Fruit fly (Drosophila melanogaster) whole organism, embryonic: ENCODE measurements around the gene hry.

Experiments used
- Atf3 ChIP-seq: fragments of 200-800 bp; sonication (Bioruptor generic); optimal IDR thresholded peaks from 3 replicates; lab custom pipeline; 2016; ENCODE audit warnings: missing biosample characterization, missing genetic modification characterization
- Bgb ChIP-seq: fragments of 200-800 bp; sonication (Bioruptor generic); IDR thresholded peaks from 2 replicates; pipeline ENCODE4 v1.3.6; 2022; ENCODE audit warnings: missing biosample characterization, missing genetic modification characterization; ENCODE audit not compliant: partially characterized antibody
- BtbVII ChIP-seq: fragments of 200-800 bp; sonication (Bioruptor generic); optimal IDR thresholded peaks from 3 replicates; lab custom pipeline; 2017; ENCODE audit warnings: missing biosample characterization, mild to moderate bottlenecking, missing genetic modification characterization
- CG10267 ChIP-seq: fragments of 200-800 bp; sonication (Bioruptor generic); optimal IDR thresholded peaks from 2 replicates; lab custom pipeline; 2018; ENCODE audit warnings: missing biosample characterization, mild to moderate bottlenecking, missing genetic modification characterization, moderate library complexity
- CG10543 ChIP-seq: fragments of 200-800 bp; sonication (Bioruptor generic); optimal IDR thresholded peaks from 3 replicates; lab custom pipeline; 2017; ENCODE audit warnings: missing biosample characterization, mild to moderate bottlenecking, missing genetic modification characterization, moderate library complexity
- CG12744 ChIP-seq: fragments of 200-800 bp; sonication (Bioruptor generic); optimal IDR thresholded peaks from 2 replicates; lab custom pipeline; 2016; ENCODE audit warnings: missing biosample characterization, missing genetic modification characterization
- CG12769 ChIP-seq: fragments of 200-800 bp; sonication (Bioruptor generic); optimal IDR thresholded peaks from 2 replicates; lab custom pipeline; 2019; ENCODE audit warnings: missing biosample characterization, mild to moderate bottlenecking, missing genetic modification characterization, moderate library complexity
- CG14860 ChIP-seq: fragments of 200-800 bp; sonication (Bioruptor generic); IDR thresholded peaks from 3 replicates; pipeline ENCODE4 v1.3.6; 2022; ENCODE audit warnings: missing biosample characterization, missing genetic modification characterization; ENCODE audit not compliant: partially characterized antibody
- CG2199 ChIP-seq: fragments of 200-800 bp; sonication (Bioruptor generic); IDR thresholded peaks from 3 replicates; pipeline ENCODE4 v1.3.6; 2022; ENCODE audit warnings: missing biosample characterization, missing genetic modification characterization
- CG42726 ChIP-seq: fragments of 200-800 bp; sonication (Bioruptor generic); IDR thresholded peaks from 2 replicates; pipeline ENCODE4 v1.3.6; 2022; ENCODE audit warnings: missing biosample characterization, missing genetic modification characterization; ENCODE audit not compliant: partially characterized antibody
- CG6791 ChIP-seq: fragments of 200-800 bp; sonication (Bioruptor generic); IDR thresholded peaks from 3 replicates; pipeline ENCODE4 v1.3.6; 2022; ENCODE audit warnings: missing biosample characterization, missing genetic modification characterization; ENCODE audit not compliant: partially characterized antibody
- CG8281 ChIP-seq: fragments of 200-800 bp; sonication (Bioruptor generic); optimal IDR thresholded peaks from 2 replicates; lab custom pipeline; 2018; ENCODE audit warnings: missing biosample characterization, mild to moderate bottlenecking, missing genetic modification characterization, moderate library complexity
- CG8290 ChIP-seq, 3 experiments: fragments of 200-800 bp; sonication (Bioruptor generic); optimal IDR thresholded peaks; 2 replicates each; lab custom pipeline; 2016 to 2019; ENCODE audit warnings: missing biosample characterization in 3 of 3, missing genetic modification characterization in 3 of 3, mild to moderate bottlenecking in 2 of 3, moderate library complexity in 1 of 3
- CTCF ChIP-seq: fragments of 200-800 bp; sonication (Bioruptor generic); optimal IDR thresholded peaks from 2 replicates; lab custom pipeline; 2017; ENCODE audit warnings: missing biosample characterization, mild to moderate bottlenecking, missing genetic modification characterization, moderate library complexity
- Deaf1 ChIP-seq: fragments of 200-800 bp; optimal IDR thresholded peaks from 3 replicates; lab custom pipeline; 2019; ENCODE audit warnings: missing biosample characterization, mild to moderate bottlenecking, missing genetic modification characterization, moderate library complexity
- Dp ChIP-seq: fragments of 200-800 bp; sonication (Bioruptor generic); optimal IDR thresholded peaks from 2 replicates; lab custom pipeline; 2018; ENCODE audit warnings: missing biosample characterization, mild to moderate bottlenecking, missing genetic modification characterization, moderate library complexity
- Eip74EF ChIP-seq, 2 experiments: fragments of 200-800 bp in 1 of 2; fragments of >200 bp in 1 of 2; sonication (Bioruptor generic) in 1 of 2; optimal IDR thresholded peaks; 2 replicates each; lab custom pipeline; 2017 to 2019; ENCODE audit warnings: missing biosample characterization in 2 of 2, missing genetic modification characterization in 2 of 2, mild to moderate bottlenecking in 1 of 2, moderate library complexity in 1 of 2
- Fer2 ChIP-seq: fragments of 200-800 bp; sonication (Bioruptor generic); optimal IDR thresholded peaks from 2 replicates; lab custom pipeline; 2018; ENCODE audit warnings: missing biosample characterization, mild to moderate bottlenecking, missing genetic modification characterization, moderate library complexity
- Lhr ChIP-seq: fragments of 200-800 bp; sonication (Bioruptor generic); optimal IDR thresholded peaks from 3 replicates; lab custom pipeline; 2017; ENCODE audit warnings: mild to moderate bottlenecking, missing biosample characterization, missing genetic modification reagents, missing genetic modification characterization
- Mes4 ChIP-seq: fragments of 200-800 bp; sonication (Bioruptor generic); optimal IDR thresholded peaks from 2 replicates; lab custom pipeline; 2016; ENCODE audit warnings: missing biosample characterization, missing genetic modification characterization
- Myb ChIP-seq: fragments of 200-800 bp; sonication (Bioruptor generic); optimal IDR thresholded peaks from 2 replicates; lab custom pipeline; 2016; ENCODE audit warnings: missing biosample characterization, missing genetic modification characterization
- Opbp ChIP-seq: fragments of 200-800 bp; sonication (Bioruptor generic); IDR thresholded peaks from 3 replicates; pipeline ENCODE4 v1.3.6; 2022; ENCODE audit warnings: missing biosample characterization, missing genetic modification characterization; ENCODE audit not compliant: partially characterized antibody
- Pdp1 ChIP-seq, 2 experiments: fragments of 200-800 bp; sonication (Bioruptor generic); optimal IDR thresholded peaks; 3 replicates each; lab custom pipeline; 2016; ENCODE audit warnings: missing biosample characterization in 2 of 2, missing genetic modification characterization in 2 of 2, mild to moderate bottlenecking in 1 of 2, moderate library complexity in 1 of 2
- Scr ChIP-seq: fragments of 200-800 bp; sonication (Bioruptor generic); IDR thresholded peaks from 2 replicates; pipeline ENCODE4 v1.3.6; 2022; ENCODE audit warnings: missing biosample characterization, missing genetic modification characterization; ENCODE audit not compliant: partially characterized antibody
- Six4 ChIP-seq: fragments of 200-800 bp; sonication (Bioruptor generic); optimal IDR thresholded peaks from 2 replicates; lab custom pipeline; 2016; ENCODE audit warnings: missing biosample characterization, missing genetic modification characterization
- Stat92E ChIP-seq, 3 experiments: fragments of >200 bp in 2 of 3; fragments of 200-800 bp in 1 of 3; sonication (Bioruptor generic) in 1 of 3; optimal IDR thresholded peaks; 2 replicates each; lab custom pipeline; 2017 to 2019; ENCODE audit warnings: missing biosample characterization in 3 of 3, missing genetic modification characterization in 3 of 3, mild to moderate bottlenecking in 1 of 3, moderate library complexity in 1 of 3
- amos ChIP-seq: fragments of 200-800 bp; sonication (Bioruptor generic); IDR thresholded peaks from 2 replicates; pipeline ENCODE4 v1.3.6; 2022; ENCODE audit warnings: missing biosample characterization, missing genetic modification characterization; ENCODE audit not compliant: partially characterized antibody
- ara ChIP-seq: fragments of 200-800 bp; sonication (Bioruptor generic); IDR thresholded peaks from 2 replicates; pipeline ENCODE4 v1.3.6; 2022; ENCODE audit warnings: missing biosample characterization, missing genetic modification characterization
- crol ChIP-seq: fragments of 200-800 bp; sonication (Bioruptor generic); IDR thresholded peaks from 2 replicates; pipeline ENCODE4 v1.3.6; 2022; ENCODE audit warnings: missing biosample characterization, missing genetic modification characterization
- dati ChIP-seq: fragments of 200-800 bp; sonication (Bioruptor generic); IDR thresholded peaks from 2 replicates; pipeline ENCODE4 v1.3.6; 2022; ENCODE audit warnings: missing biosample characterization, missing genetic modification characterization
- ftz-f1 ChIP-seq: fragments of 200-800 bp; sonication (Bioruptor generic); optimal IDR thresholded peaks from 2 replicates; lab custom pipeline; 2016; ENCODE audit warnings: missing biosample characterization, missing genetic modification characterization
- fu2 ChIP-seq: fragments of 200-800 bp; sonication (Bioruptor generic); optimal IDR thresholded peaks from 2 replicates; lab custom pipeline; 2016; ENCODE audit warnings: missing biosample characterization, missing genetic modification characterization
- gfzf ChIP-seq: fragments of 200-800 bp; sonication (Bioruptor generic); optimal IDR thresholded peaks from 2 replicates; lab custom pipeline; 2016; ENCODE audit warnings: missing biosample characterization, mild to moderate bottlenecking, missing genetic modification characterization, moderate library complexity
- knrl ChIP-seq: fragments of 200-800 bp; sonication (Bioruptor generic); IDR thresholded peaks from 3 replicates; pipeline ENCODE4 v1.3.6; 2022; ENCODE audit warnings: missing biosample characterization, missing genetic modification characterization; ENCODE audit not compliant: partially characterized antibody
- luna ChIP-seq: fragments of 200-800 bp; sonication (Bioruptor generic); optimal IDR thresholded peaks from 2 replicates; lab custom pipeline; 2016; ENCODE audit warnings: missing biosample characterization, missing genetic modification characterization
- pita ChIP-seq: fragments of 200-800 bp; sonication (Bioruptor generic); optimal IDR thresholded peaks from 2 replicates; lab custom pipeline; 2017; ENCODE audit warnings: missing biosample characterization, mild to moderate bottlenecking, missing genetic modification characterization
- psq ChIP-seq: fragments of 200-800 bp; sonication (Bioruptor generic); optimal IDR thresholded peaks from 2 replicates; lab custom pipeline; 2017; ENCODE audit warnings: missing biosample characterization, missing genetic modification characterization
- pzg ChIP-seq: fragments of 200-800 bp; sonication (Bioruptor generic); optimal IDR thresholded peaks from 3 replicates; lab custom pipeline; 2018; ENCODE audit warnings: missing biosample characterization, mild to moderate bottlenecking, missing genetic modification characterization, moderate library complexity
- sd ChIP-seq: fragments of 200-800 bp; sonication (Bioruptor generic); optimal IDR thresholded peaks from 3 replicates; lab custom pipeline; 2018; ENCODE audit warnings: missing biosample characterization, mild to moderate bottlenecking, missing genetic modification characterization, moderate library complexity
- so ChIP-seq: fragments of 200-800 bp; sonication (Bioruptor generic); IDR thresholded peaks from 3 replicates; pipeline ENCODE4 v1.3.6; 2022; ENCODE audit warnings: missing biosample characterization, missing genetic modification characterization
- stc ChIP-seq: fragments of 200-800 bp; sonication (Bioruptor generic); IDR thresholded peaks from 2 replicates; pipeline ENCODE4 v1.3.6; 2022; ENCODE audit warnings: missing biosample characterization, missing genetic modification characterization
- stwl ChIP-seq: fragments of 200-800 bp; sonication (Bioruptor generic); optimal IDR thresholded peaks from 3 replicates; lab custom pipeline; 2018; ENCODE audit warnings: missing biosample characterization, mild to moderate bottlenecking, missing genetic modification characterization, moderate library complexity
- trem ChIP-seq: fragments of 200-800 bp; optimal IDR thresholded peaks from 3 replicates; lab custom pipeline; 2019; ENCODE audit warnings: missing biosample characterization, mild to moderate bottlenecking, missing genetic modification characterization, moderate library complexity
- wdn ChIP-seq: fragments of 200-800 bp; sonication (Bioruptor generic); IDR thresholded peaks from 2 replicates; pipeline ENCODE4 v1.3.6; 2022; ENCODE audit warnings: missing biosample characterization, missing genetic modification characterization
- zf30C ChIP-seq: fragments of 200-800 bp; sonication (Bioruptor generic); optimal IDR thresholded peaks from 3 replicates; lab custom pipeline; 2018; ENCODE audit warnings: missing biosample characterization, mild to moderate bottlenecking, missing genetic modification characterization

Gene hry

dm6 chr3L:8627839-8628827, 47.4 kb upstream of the hry start:
- TF ChIP-seq gfzf (peak; percentile 17), Myb (peak; percentile 46), CG10267 (peak; percentile 16), CG12769 (tag; lab: Kevin White, UChicago) (peak; percentile 50), Stat92E (GFP tag; optimal IDR thresholded peaks at IDR 0.05; lab: Kevin White, UChicago) (peak in 1 of 3 experiments; percentile 5), Eip74EF (GFP tag; optimal IDR thresholded peaks at IDR 0.05; lab: Kevin White, UChicago) (peak in 1 of 2 experiments; percentile 4), pzg (GFP tag; lab: Kevin White, UChicago) (peak; percentile 4), CG42726 (GFP tag; lab: Robert Waterston, UW) (peak; percentile 27; the same call in 1 of the 2 replicates), stwl (peak; percentile 17), luna (GFP tag; lab: Kevin White, UChicago) (no peak), pita (GFP tag; lab: Kevin White, UChicago) (peak; percentile 68), sd (peak; percentile 92), knrl (peak; percentile 51; the same call in 2 of the 3 replicates), so (peak; percentile 68; the same call in 2 of the 3 replicates), Pdp1 (GFP tag; optimal IDR thresholded peaks at IDR 0.05; lab: Kevin White, UChicago) (peak in 1 of 2 experiments; percentile 31), Atf3 (GFP tag; lab: Kevin White, UChicago) (peak; percentile 1), stc (GFP tag; lab: Robert Waterston, UW) (0 out of 2 replicates have a peak, but pooled peaks have one; percentile 40), CTCF (GFP tag; lab: Kevin White, UChicago) (peak; percentile 88), zf30C (GFP tag; lab: Kevin White, UChicago) (peak; percentile 34), BtbVII (peak; percentile 42), Opbp (GFP tag; lab: Robert Waterston, UW) (no peak), CG10543 (GFP tag; lab: Kevin White, UChicago) (peak; percentile 54), Deaf1 (tag; lab: Kevin White, UChicago) (peak; percentile 28), psq (GFP tag; lab: Kevin White, UChicago) (no peak), CG14860 (GFP tag; lab: Robert Waterston, UW) (0 out of 3 replicates have a peak, but pooled peaks have one; percentile 35), Dp (GFP tag; lab: Kevin White, UChicago) (peak; percentile 21), ftz-f1 (GFP tag; lab: Kevin White, UChicago) (peak; percentile 71), amos (peak; percentile 70), wdn (no peak), Bgb (GFP tag; lab: Robert Waterston, UW) (peak; percentile 68), crol (GFP tag; lab: Robert Waterston, UW) (peak; percentile 47; the same call in 1 of the 2 replicates), dati (GFP tag; lab: Robert Waterston, UW) (no peak), fu2 (GFP tag; lab: Kevin White, UChicago) (no peak), CG12744 (GFP tag; lab: Kevin White, UChicago) (no peak), Mes4 (GFP tag; lab: Kevin White, UChicago) (no peak), Six4 (GFP tag; lab: Kevin White, UChicago) (no peak), Scr (0 out of 2 replicates have a peak, but pooled peaks have one; percentile 12), CG8290 (GFP tag; optimal IDR thresholded peaks at IDR 0.05; lab: Kevin White, UChicago) (peak; percentile 97), CG8290 (tag; optimal IDR thresholded peaks at IDR 0.05; lab: Kevin White, UChicago) (peak in 1 of 2 experiments; percentile 64), trem (peak; percentile 17), CG8281 (tag; lab: Kevin White, UChicago) (peak; percentile 1), ara (GFP tag; lab: Robert Waterston, UW) (no peak), CG6791 (peak; percentile 50; the same call in 2 of the 3 replicates), CG2199 (GFP tag; lab: Robert Waterston, UW) (peak; percentile 14; the same call in 1 of the 3 replicates), Lhr (GFP tag; lab: Kevin White, UChicago) (peak; percentile 37), Fer2 (tag; lab: Kevin White, UChicago) (no peak)
